Worm (Caenorhabditis elegans) whole organism, L4 larva: ENCODE results near the gene nhr-184.

Source experiments
- ZK546.5 ChIP-seq, 2 experiments: sonication (generic microtip); optimal IDR thresholded peaks; 2 replicates each; lab custom pipeline; 2017; ENCODE audit warnings: missing biosample characterization in 2 of 2, missing genetic modification characterization in 2 of 2
- dmd-6 ChIP-seq: fragments of 200-800 bp; sonication (Bioruptor generic); IDR thresholded peaks from 2 replicates; pipeline ENCODE4 v1.3.6; 2022; ENCODE audit warnings: missing genetic modification reagents, missing genetic modification characterization, missing compliant biosample characterization
- dpl-1 ChIP-seq: fragments of 150-350 bp; optimal IDR thresholded peaks from 2 replicates; lab custom pipeline; 2014; ENCODE audit warnings: missing biosample characterization, missing genetic modification reagents, missing genetic modification characterization
- dve-1 ChIP-seq: sonication (generic microtip); optimal IDR thresholded peaks from 2 replicates; lab custom pipeline; 2017; ENCODE audit warnings: antibody characterized with exemption, mild to moderate bottlenecking, missing genetic modification characterization, missing compliant biosample characterization; ENCODE audit not compliant: insufficient read depth
- egl-27 ChIP-seq: sonication (generic microtip); optimal IDR thresholded peaks from 3 replicates; lab custom pipeline; 2017; ENCODE audit warnings: missing biosample characterization, missing genetic modification reagents, missing genetic modification characterization
- fos-1 ChIP-seq: fragments of 150-350 bp; optimal IDR thresholded peaks from 2 replicates; lab custom pipeline; 2014; ENCODE audit warnings: missing biosample characterization, missing genetic modification characterization
- lin-1 ChIP-seq: fragments of 200-800 bp; sonication (Bioruptor generic); IDR thresholded peaks from 2 replicates; pipeline ENCODE4 v1.3.6; 2022; ENCODE audit warnings: missing genetic modification reagents, missing genetic modification characterization, missing compliant biosample characterization
- lin-13 ChIP-seq: fragments of 150-350 bp; optimal IDR thresholded peaks from 2 replicates; lab custom pipeline; 2014; ENCODE audit warnings: missing biosample characterization, missing genetic modification reagents, missing genetic modification characterization
- lin-29 ChIP-seq: fragments of 200-800 bp; sonication (Bioruptor generic); IDR thresholded peaks from 2 replicates; pipeline ENCODE4 v1.3.6; 2022; ENCODE audit warnings: missing genetic modification reagents, missing genetic modification characterization, missing compliant biosample characterization
- nhr-102 ChIP-seq: sonication (generic microtip); optimal IDR thresholded peaks from 2 replicates; lab custom pipeline; 2016; ENCODE audit warnings: mild to moderate bottlenecking, missing genetic modification characterization, moderate library complexity, missing compliant biosample characterization
- ztf-7 ChIP-seq: fragments of 150-350 bp; optimal IDR thresholded peaks from 2 replicates; lab custom pipeline; 2014; ENCODE audit warnings: missing biosample characterization, missing genetic modification characterization

- TF ChIP-seq nhr-102 (tag; lab: Kevin White, UChicago) (no peak), dmd-6 (GFP tag; lab: Robert Waterston, UW) (peak; percentile 50; the same call in 1 of the 2 replicates), egl-27 (no peak), lin-1 (GFP tag; lab: Robert Waterston, UW) (no peak), fos-1 (tag; lab: Kevin White, UChicago) (no peak), lin-29 (GFP tag; lab: Robert Waterston, UW) (no peak), ztf-7 (tag; lab: Kevin White, UChicago) (no peak), dve-1 (tag; lab: Kevin White, UChicago) (peak; percentile 52), ZK546.5 (tag; optimal IDR thresholded peaks at IDR 0.05; lab: Kevin White, UChicago) (no peak), lin-13 (GFP tag; lab: Kevin White, UChicago) (no peak), dpl-1 (no peak)
Measured at ce11 chrV:2201240-2201639, 13.0 kb downstream of the nhr-184 start, which contains the start of gene cyp-32B1.
